Worm (Caenorhabditis elegans) whole organism, young adult: ENCODE results near the gene Y49E10.16.
"Not testable (repeated sequence)": the region's sequence is repeated elsewhere in the genome, so short reads cannot be mapped to it uniquely, and the experiment has no call there.

ENCODE experiments used
- K12H6.12 ChIP-seq: fragments of 200-800 bp; sonication (Bioruptor generic); optimal IDR thresholded peaks from 2 replicates; lab custom pipeline; 2018; ENCODE audit warnings: mild to moderate bottlenecking, missing genetic modification characterization, missing compliant biosample characterization
- attf-6 ChIP-seq: fragments of 200-800 bp; sonication (Bioruptor generic); IDR thresholded peaks from 2 replicates; pipeline ENCODE4 v1.3.6; 2022; ENCODE audit warnings: missing genetic modification reagents, missing genetic modification characterization, missing compliant biosample characterization
- ceh-58 ChIP-seq: fragments of 200-800 bp; sonication (Bioruptor generic); IDR thresholded peaks from 2 replicates; pipeline ENCODE4 v1.3.6; 2022; ENCODE audit warnings: missing genetic modification characterization, missing compliant biosample characterization
- ceh-91 ChIP-seq: fragments of 200-800 bp; sonication (Bioruptor generic); IDR thresholded peaks from 2 replicates; pipeline ENCODE4 v1.3.6; 2022; ENCODE audit warnings: missing genetic modification reagents, missing genetic modification characterization, missing compliant biosample characterization
- him-1 ChIP-seq: sonication (generic microtip); optimal IDR thresholded peaks from 2 replicates; lab custom pipeline; 2016; ENCODE audit warnings: missing genotype, missing genetic modification reagents, missing genetic modification characterization, missing compliant biosample characterization
- lir-1 ChIP-seq: fragments of 200-800 bp; sonication (Bioruptor generic); conservative IDR thresholded peaks from 2 replicates; pipeline ENCODE4 v1.3.6; 2022; ENCODE audit warnings: missing genetic modification reagents, missing genetic modification characterization, missing compliant biosample characterization
- madf-6 ChIP-seq: fragments of 200-800 bp; sonication (Bioruptor generic); IDR thresholded peaks from 2 replicates; pipeline ENCODE4 v1.3.6; 2022; ENCODE audit warnings: missing genetic modification reagents, missing genetic modification characterization, missing compliant biosample characterization
- mel-28 ChIP-seq: sonication (generic microtip); optimal IDR thresholded peaks from 2 replicates; lab custom pipeline; 2016; ENCODE audit warnings: borderline replicate concordance, mild to moderate bottlenecking, missing genetic modification characterization, missing compliant biosample characterization
- nhr-90 ChIP-seq: sonication (generic microtip); optimal IDR thresholded peaks from 2 replicates; lab custom pipeline; 2016; ENCODE audit warnings: missing genotype, mild to moderate bottlenecking, missing genetic modification characterization, missing compliant biosample characterization
- pha-4 ChIP-seq: fragments of 150-350 bp; sonication (generic microtip); optimal IDR thresholded peaks from 2 replicates; lab custom pipeline; 2014; ENCODE audit warnings: missing biosample characterization, missing genetic modification reagents, missing genetic modification characterization
- snpc-1.1 ChIP-seq: sonication (generic microtip); optimal IDR thresholded peaks from 2 replicates; lab custom pipeline; 2017; ENCODE audit warnings: missing genetic modification characterization, mild to moderate bottlenecking, missing compliant biosample characterization, antibody characterized with exemption, moderate library complexity, missing genotype, missing genetic modification reagents; ENCODE audit not compliant: insufficient read depth
- snpc-4 ChIP-seq, 5 experiments: fragments of 150-350 bp in 1 of 5; sonication (generic microtip) in 4 of 5; optimal IDR thresholded peaks; 2 replicates each; lab custom pipeline; 2014 to 2018; ENCODE audit warnings: missing genetic modification characterization in 5 of 5, missing biosample characterization in 3 of 5, antibody characterized with exemption in 2 of 5, mild to moderate bottlenecking in 2 of 5, missing compliant biosample characterization in 2 of 5, missing genotype in 2 of 5, moderate library complexity in 2 of 5, missing genetic modification reagents in 1 of 5
- xnd-1 ChIP-seq: sonication (generic microtip); optimal IDR thresholded peaks from 2 replicates; lab custom pipeline; 2016; ENCODE audit warnings: missing genotype, missing genetic modification reagents, missing genetic modification characterization, missing compliant biosample characterization
- zim-3 ChIP-seq: sonication (generic microtip); optimal IDR thresholded peaks from 2 replicates; lab custom pipeline; 2017; ENCODE audit warnings: mild to moderate bottlenecking, missing genetic modification characterization, moderate library complexity, missing compliant biosample characterization

DNA sequence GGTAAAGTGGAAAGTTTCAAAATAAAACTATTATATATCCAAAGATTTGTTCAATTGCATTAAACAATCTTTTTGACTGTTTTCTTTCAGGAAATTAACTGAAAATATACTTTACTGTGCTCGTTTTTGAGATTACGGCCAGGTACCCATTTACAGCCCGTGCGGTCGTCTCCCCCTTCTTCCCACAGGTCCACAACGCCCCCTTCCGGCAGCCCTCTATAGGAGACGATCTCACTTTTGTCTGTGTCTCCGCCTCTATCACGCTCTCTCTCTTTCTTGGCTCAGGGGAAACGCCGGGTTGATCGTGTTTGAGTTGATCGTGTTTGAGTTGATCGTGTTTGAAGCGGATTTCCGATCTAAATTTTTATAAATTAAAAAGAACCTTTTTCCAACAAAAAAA is 44.3 kb upstream of the Y49E10.16 start:
- not testable (repeated sequence) for TF ChIP-seq madf-6 (GFP tag; lab: Robert Waterston, UW); ceh-91 (GFP tag; lab: Robert Waterston, UW); pha-4 (tag; lab: Kevin White, UChicago); him-1 (tag; lab: Kevin White, UChicago); snpc-4 (GFP tag; optimal IDR thresholded peaks at IDR 0.05; lab: Kevin White, UChicago); snpc-4 (tag; optimal IDR thresholded peaks at IDR 0.05; lab: Kevin White, UChicago); K12H6.12; ceh-58; nhr-90 (tag; lab: Kevin White, UChicago); xnd-1; mel-28 (tag; lab: Kevin White, UChicago); snpc-1.1 (tag; lab: Kevin White, UChicago); lir-1 (GFP tag; lab: Robert Waterston, UW); attf-6; zim-3 (tag; lab: Kevin White, UChicago)
